Fruit fly (Drosophila melanogaster): ENCODE results near the gene CG13305.

CG13305 gene

dm6 chr3L:8691891-8692874, 45.6 kb upstream of the CG13305 start (continued):
- TF ChIP-seq CG43689 (GFP tag; IDR thresholded peaks at IDR 0.05) (no peak), CG10565 (GFP tag; optimal IDR thresholded peaks at IDR 0.05) (no peak), CG10462 (GFP tag; optimal IDR thresholded peaks at IDR 0.05) (no peak), Hr78 (GFP tag; optimal IDR thresholded peaks at IDR 0.05) (peak in 1 of 2 experiments; percentile 35), CG12942 (GFP tag; optimal IDR thresholded peaks at IDR 0.05) (no peak), CG30431 (GFP tag; optimal IDR thresholded peaks at IDR 0.05) (no peak), row (GFP tag; IDR thresholded peaks at IDR 0.05) (peak; percentile 65), CG10959 (GFP tag; IDR thresholded peaks at IDR 0.05) (no peak), maf-S (GFP tag; optimal IDR thresholded peaks at IDR 0.05) (no peak), CG14965 (GFP tag; optimal IDR thresholded peaks at IDR 0.05; ENCODE audit: borderline replicate concordance) (no peak), CG15269 (tag; optimal IDR thresholded peaks at IDR 0.05) (peak; percentile 53), CG5245 (GFP tag; optimal IDR thresholded peaks at IDR 0.05) (no peak), gsb (GFP tag; IDR thresholded peaks at IDR 0.05) (no peak), Hr3 (GFP tag; optimal IDR thresholded peaks at IDR 0.05) (peak; percentile 64), CG2889 (GFP tag; IDR thresholded peaks at IDR 0.05) (no peak), pum (GFP tag; optimal IDR thresholded peaks at IDR 0.05) (no peak), dmrt11E (tag; optimal IDR thresholded peaks at IDR 0.05) (peak; percentile 49), gcm (GFP tag; optimal IDR thresholded peaks at IDR 0.05) (peak; percentile 55), CG8388 (GFP tag; optimal IDR thresholded peaks at IDR 0.05) (peak; percentile 31), CG10267 (tag; optimal IDR thresholded peaks at IDR 0.05) (peak; percentile 45), CG1024 (GFP tag; IDR thresholded peaks at IDR 0.05) (no peak), Ptx1 (GFP tag; IDR thresholded peaks at IDR 0.05) (peak; percentile 46; the same call in 1 of the 2 replicates), fd3F (GFP tag; optimal IDR thresholded peaks at IDR 0.05) (no peak), Gsc (GFP tag; IDR thresholded peaks at IDR 0.05) (no peak), mam (GFP tag; optimal IDR thresholded peaks at IDR 0.05) (no peak), CG7987 (GFP tag; optimal IDR thresholded peaks at IDR 0.05) (peak; percentile 34), NFAT (GFP tag; IDR thresholded peaks at IDR 0.05) (0 out of 2 replicates have a peak, but pooled peaks have one; percentile 33), CG3726 (GFP tag; IDR thresholded peaks at IDR 0.05) (no peak), YL-1 (GFP tag; optimal IDR thresholded peaks at IDR 0.05) (peak; percentile 19), croc (GFP tag; conservative IDR thresholded peaks at IDR 0.05) (no peak; the same call in 2 of the 3 replicates), otp (GFP tag; IDR thresholded peaks at IDR 0.05) (0 out of 3 replicates have a peak, but pooled peaks have one; percentile 31), CG10274 (GFP tag; optimal IDR thresholded peaks at IDR 0.05) (no peak), CG2678 (tag; optimal IDR thresholded peaks at IDR 0.05) (peak; percentile 82), luna (GFP tag; optimal IDR thresholded peaks at IDR 0.05) (no peak), CG30403 (GFP tag; optimal IDR thresholded peaks at IDR 0.05) (peak; percentile 68), Atf6 (GFP tag; IDR thresholded peaks at IDR 0.05) (no peak), Gug (GFP tag; IDR thresholded peaks at IDR 0.05) (peak; percentile 23; the same call in 1 of the 4 replicates), cg (GFP tag; optimal IDR thresholded peaks at IDR 0.05) (peak; percentile 30), CrebB (tag; optimal IDR thresholded peaks at IDR 0.05) (peak; percentile 10), CG17612 (GFP tag; IDR thresholded peaks at IDR 0.05) (no peak), nmo (GFP tag; optimal IDR thresholded peaks at IDR 0.05) (peak; percentile 71), CG12104 (GFP tag; optimal IDR thresholded peaks at IDR 0.05) (peak; percentile 43), CG3065 (GFP tag; optimal IDR thresholded peaks at IDR 0.05) (no peak), CG11247 (GFP tag; IDR thresholded peaks at IDR 0.05) (peak; percentile 31; the same call in 1 of the 2 replicates), CG6813 (GFP tag; optimal IDR thresholded peaks at IDR 0.05) (no peak), lilli (GFP tag; optimal IDR thresholded peaks at IDR 0.05) (no peak), twi (tag; optimal IDR thresholded peaks at IDR 0.05) (peak; percentile 21), ara (GFP tag; IDR thresholded peaks at IDR 0.05) (no peak; the same call in 1 of the 2 replicates)
